Fruit fly (Drosophila melanogaster): ENCODE measurements around the gene Atg8a.
A peak's percentile ranks its signal among the peaks of the same experiment; 100 is the strongest.

Atg8a gene

DNA sequence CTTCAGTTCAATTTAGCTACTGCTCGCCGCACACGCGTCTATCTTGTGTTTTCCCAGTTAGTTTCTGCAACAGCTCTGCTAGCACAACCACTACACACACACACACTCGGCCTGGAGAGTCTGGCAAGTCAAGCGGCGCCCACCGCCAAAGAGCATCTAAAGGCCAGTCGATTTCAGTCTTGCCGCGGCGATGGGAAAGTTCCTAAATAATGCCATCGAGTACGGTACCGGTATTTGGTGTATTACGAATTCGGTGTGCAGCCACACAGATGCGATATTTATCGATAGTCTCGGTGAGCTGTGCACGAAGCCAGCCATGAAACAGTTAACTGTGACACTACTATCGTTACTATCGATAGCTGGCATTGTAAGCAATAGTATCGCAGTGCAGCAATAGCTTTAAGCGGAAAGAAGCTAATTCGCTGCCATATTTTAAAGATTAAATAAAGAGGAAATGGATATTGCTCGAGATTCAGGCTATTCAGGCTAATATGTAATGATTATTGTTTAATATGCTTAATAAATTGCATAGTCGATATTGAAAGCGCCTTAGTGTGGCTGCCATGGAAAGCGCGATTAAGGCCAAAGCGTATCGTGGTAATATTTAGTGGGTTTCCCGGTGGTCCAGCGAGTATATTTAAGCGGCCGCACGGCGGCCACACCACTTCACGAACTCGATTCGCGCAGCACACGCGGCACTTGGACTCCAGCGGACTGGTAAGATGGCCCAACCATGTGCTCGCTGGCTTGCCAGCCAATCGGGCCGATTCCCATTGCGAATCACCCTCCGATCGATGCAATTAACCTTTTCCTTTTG lies 23.2 kb downstream of the Atg8a start, which contains the start of gene stx (continued):
- TF ChIP-seq Hr78 (GFP tag; optimal IDR thresholded peaks at IDR 0.05) (peak in 1 of 2 experiments; percentile 50), zf30C (GFP tag; optimal IDR thresholded peaks at IDR 0.05) (no peak), CG12219 (GFP tag; optimal IDR thresholded peaks at IDR 0.05) (peak; percentile 9), H2.0 (GFP tag; IDR thresholded peaks at IDR 0.05) (0 out of 2 replicates have a peak, but pooled peaks have one; percentile 26), CG13424 (tag; optimal IDR thresholded peaks at IDR 0.05) (no peak), CG3995 (GFP tag; optimal IDR thresholded peaks at IDR 0.05) (peak; percentile 98), Tbp (GFP tag; optimal IDR thresholded peaks at IDR 0.05) (peak; percentile 38), usp (GFP tag; optimal IDR thresholded peaks at IDR 0.05) (no peak), twi (tag; optimal IDR thresholded peaks at IDR 0.05) (no peak), hbn (GFP tag; IDR thresholded peaks at IDR 0.05; ENCODE audit: partially characterized antibody) (peak; percentile 92), HHEX (GFP tag; optimal IDR thresholded peaks at IDR 0.05) (peak; percentile 45), CG7556 (GFP tag; optimal IDR thresholded peaks at IDR 0.05) (no peak), Hmx (GFP tag; optimal IDR thresholded peaks at IDR 0.05) (no peak), Dek (tag; optimal IDR thresholded peaks at IDR 0.05) (peak; percentile 35), CG15601 (tag; optimal IDR thresholded peaks at IDR 0.05) (peak; percentile 8), ewg (GFP tag; optimal IDR thresholded peaks at IDR 0.05) (no peak), trem (tag; optimal IDR thresholded peaks at IDR 0.05) (peak; percentile 45), CG18619 (GFP tag; optimal IDR thresholded peaks at IDR 0.05) (peak; percentile 24), CG12155 (GFP tag; optimal IDR thresholded peaks at IDR 0.05) (peak; percentile 22), CG18599 (GFP tag; optimal IDR thresholded peaks at IDR 0.05) (peak; percentile 9), CG12299 (tag; optimal IDR thresholded peaks at IDR 0.05) (no peak), MTF-1 (GFP tag; optimal IDR thresholded peaks at IDR 0.05; ENCODE audit: borderline replicate concordance) (peak; percentile 71), Sry-β (GFP tag; optimal IDR thresholded peaks at IDR 0.05) (no peak), dmrt99B (tag; optimal IDR thresholded peaks at IDR 0.05) (peak; percentile 11), CG4424 (GFP tag; optimal IDR thresholded peaks at IDR 0.05) (no peak), tll (GFP tag; optimal IDR thresholded peaks at IDR 0.05) (no peak), Pdp1 (GFP tag; optimal IDR thresholded peaks at IDR 0.05) (no peak), CG16813 (GFP tag; IDR thresholded peaks at IDR 0.05; ENCODE audit: partially characterized antibody) (peak; percentile 99), Ada2b (GFP tag; IDR thresholded peaks at IDR 0.05) (no peak), gce (GFP tag; IDR thresholded peaks at IDR 0.05) (peak; percentile 60; the same call in 2 of the 3 replicates), Ets65A (GFP tag) (peak; percentile 66), CG30403 (GFP tag; optimal IDR thresholded peaks at IDR 0.05) (peak; percentile 19), Meics (GFP tag; optimal IDR thresholded peaks at IDR 0.05) (peak; percentile 21), CG16815 (GFP tag; optimal IDR thresholded peaks at IDR 0.05) (no peak), CG6765 (GFP tag; optimal IDR thresholded peaks at IDR 0.05) (no peak), fd102C (GFP tag; optimal IDR thresholded peaks at IDR 0.05) (peak; percentile 9), CG13123 (GFP tag; optimal IDR thresholded peaks at IDR 0.05) (no peak), CG1603 (tag; optimal IDR thresholded peaks at IDR 0.05) (peak; percentile 68), ara (GFP tag; IDR thresholded peaks at IDR 0.05) (no peak), CG31388 (GFP tag; optimal IDR thresholded peaks at IDR 0.05) (no peak), ac (GFP tag; optimal IDR thresholded peaks at IDR 0.05) (no peak), C15 (GFP tag; IDR thresholded peaks at IDR 0.05) (no peak), CG18476 (GFP tag; optimal IDR thresholded peaks at IDR 0.05) (peak; percentile 18), kah (GFP tag; optimal IDR thresholded peaks at IDR 0.05) (peak; percentile 18), CG17912 (GFP tag; optimal IDR thresholded peaks at IDR 0.05) (peak; percentile 24), CG10209 (GFP tag; optimal IDR thresholded peaks at IDR 0.05) (peak; percentile 17), oc (tag; optimal IDR thresholded peaks at IDR 0.05) (no peak), HmgD (GFP tag; optimal IDR thresholded peaks at IDR 0.05) (no peak)
